Worm (Caenorhabditis elegans) whole organism, late embryonic: ENCODE measurements around the gene T09A5.14.

Source experiments
- ceh-24 ChIP-seq: sonication (generic microtip); optimal IDR thresholded peaks from 2 replicates; lab custom pipeline; 2016; ENCODE audit warnings: mild to moderate bottlenecking, missing genetic modification characterization, missing compliant biosample characterization
- ets-4 ChIP-seq: sonication (generic microtip); optimal IDR thresholded peaks from 2 replicates; lab custom pipeline; 2016; ENCODE audit warnings: missing genetic modification characterization, missing compliant biosample characterization
- fkh-10 ChIP-seq: fragments of 150-350 bp; optimal IDR thresholded peaks from 2 replicates; lab custom pipeline; 2014; ENCODE audit warnings: missing biosample characterization, missing genetic modification reagents, missing genetic modification characterization
- hlh-13 ChIP-seq: fragments of 200-800 bp; sonication (Bioruptor generic); optimal IDR thresholded peaks from 2 replicates; lab custom pipeline; 2018; ENCODE audit warnings: mild to moderate bottlenecking, missing genetic modification characterization, missing compliant biosample characterization
- lim-6 ChIP-seq: sonication (generic microtip); optimal IDR thresholded peaks from 2 replicates; lab custom pipeline; 2016; ENCODE audit warnings: missing genetic modification characterization, missing compliant biosample characterization
- madf-2 ChIP-seq: sonication (generic microtip); optimal IDR thresholded peaks from 2 replicates; lab custom pipeline; 2017; ENCODE audit warnings: missing genetic modification characterization, missing compliant biosample characterization
- nhr-232 ChIP-seq: sonication (generic microtip); optimal IDR thresholded peaks from 2 replicates; lab custom pipeline; 2016; ENCODE audit warnings: missing genetic modification characterization, missing compliant biosample characterization
- pha-4 ChIP-seq: fragments of 150-350 bp; optimal IDR thresholded peaks from 2 replicates; lab custom pipeline; 2018; ENCODE audit warnings: missing biosample characterization, missing genetic modification reagents, missing genetic modification characterization
- sox-4 ChIP-seq: sonication (generic microtip); optimal IDR thresholded peaks from 2 replicates; lab custom pipeline; 2017; ENCODE audit warnings: mild to moderate bottlenecking, missing genetic modification characterization, inconsistent platforms, missing compliant biosample characterization
- tbx-2 ChIP-seq: sonication (generic microtip); optimal IDR thresholded peaks from 2 replicates; lab custom pipeline; 2016; ENCODE audit warnings: missing genetic modification characterization, missing compliant biosample characterization
- zip-5 ChIP-seq: sonication (generic microtip); optimal IDR thresholded peaks from 2 replicates; lab custom pipeline; 2016; ENCODE audit warnings: missing genetic modification characterization, missing compliant biosample characterization

- TF ChIP-seq tbx-2 (tag; lab: Kevin White, UChicago) (no peak), madf-2 (tag; lab: Kevin White, UChicago) (no peak), fkh-10 (no peak), zip-5 (tag; lab: Kevin White, UChicago) (no peak), ceh-24 (tag; lab: Kevin White, UChicago) (no peak), pha-4 (tag; lab: Kevin White, UChicago) (no peak), nhr-232 (no peak), lim-6 (tag; lab: Kevin White, UChicago) (no peak), ets-4 (tag; lab: Kevin White, UChicago) (no peak), sox-4 (tag; lab: Kevin White, UChicago) (no peak), hlh-13 (GFP tag; lab: Kevin White, UChicago) (no peak)
Observed at ce11 chrII:7864207-7864606, 32.1 kb downstream of the T09A5.14 start, which contains the start of gene ostb-1.
